Fruit fly (Drosophila melanogaster) whole organism, prepupa: ENCODE data around the gene CG18558.
A peak's percentile ranks its signal among the peaks of the same experiment; 100 is the strongest.

Experiments used
- Blimp-1 ChIP-seq: fragments of 200-800 bp; sonication (Bioruptor generic); optimal IDR thresholded peaks from 3 replicates; lab custom pipeline; 2017; ENCODE audit warnings: missing biosample characterization, missing genetic modification characterization, mild to moderate bottlenecking, moderate library complexity, missing genetic modification reagents
- CG10669 ChIP-seq: fragments of 200-800 bp; sonication (Bioruptor generic); optimal IDR thresholded peaks from 3 replicates; lab custom pipeline; 2018; ENCODE audit warnings: missing biosample characterization, mild to moderate bottlenecking, missing genetic modification characterization, moderate library complexity
- CG11294 ChIP-seq: fragments of 200-800 bp; sonication (Bioruptor generic); IDR thresholded peaks from 2 replicates; pipeline ENCODE4 v1.3.6; 2022; ENCODE audit warnings: missing biosample characterization, missing genetic modification characterization
- CG11762 ChIP-seq: fragments of 200-800 bp; sonication (Bioruptor generic); optimal IDR thresholded peaks from 3 replicates; lab custom pipeline; 2016; ENCODE audit warnings: missing biosample characterization, missing genetic modification characterization; ENCODE audit not compliant: insufficient read depth
- CG11902 ChIP-seq: fragments of 200-800 bp; sonication (Bioruptor generic); optimal IDR thresholded peaks from 3 replicates; lab custom pipeline; 2016; ENCODE audit warnings: missing biosample characterization, missing genetic modification characterization
- CG15336 ChIP-seq: fragments of 200-800 bp; sonication (Bioruptor generic); IDR thresholded peaks from 2 replicates; pipeline ENCODE4 v1.3.6; 2022; ENCODE audit warnings: missing biosample characterization, missing genetic modification characterization
- CG16779 ChIP-seq: fragments of 200-800 bp; sonication (Bioruptor generic); optimal IDR thresholded peaks from 3 replicates; lab custom pipeline; 2017; ENCODE audit warnings: missing biosample characterization, mild to moderate bottlenecking, missing genetic modification characterization
- CG3032 ChIP-seq: fragments of 200-800 bp; optimal IDR thresholded peaks from 2 replicates; lab custom pipeline; 2019; ENCODE audit warnings: missing biosample characterization, mild to moderate bottlenecking, missing genetic modification characterization, moderate library complexity
- CG31627 ChIP-seq: fragments of 200-800 bp; sonication (Bioruptor generic); optimal IDR thresholded peaks from 3 replicates; lab custom pipeline; 2016; ENCODE audit warnings: missing biosample characterization, missing genetic modification characterization
- CG34406 ChIP-seq: fragments of 200-800 bp; sonication (Bioruptor generic); optimal IDR thresholded peaks from 3 replicates; lab custom pipeline; 2016; ENCODE audit warnings: missing biosample characterization, missing genetic modification characterization
- CG3919 ChIP-seq: fragments of 200-800 bp; sonication (Bioruptor generic); optimal IDR thresholded peaks from 3 replicates; lab custom pipeline; 2016; ENCODE audit warnings: missing biosample characterization, missing genetic modification characterization
- CG4318 ChIP-seq: fragments of 200-800 bp; sonication (Bioruptor generic); optimal IDR thresholded peaks from 3 replicates; lab custom pipeline; 2017; ENCODE audit warnings: missing biosample characterization, mild to moderate bottlenecking, missing genetic modification characterization
- CG6276 ChIP-seq: fragments of 200-800 bp; sonication (Bioruptor generic); optimal IDR thresholded peaks from 2 replicates; lab custom pipeline; 2017; ENCODE audit warnings: missing biosample characterization, mild to moderate bottlenecking, missing genetic modification characterization
- CG6808 ChIP-seq: fragments of 200-800 bp; sonication (Bioruptor generic); optimal IDR thresholded peaks from 3 replicates; lab custom pipeline; 2017; ENCODE audit warnings: missing biosample characterization, missing genetic modification characterization, mild to moderate bottlenecking, moderate library complexity, missing genetic modification reagents
- CG6854 ChIP-seq: fragments of 200-800 bp; sonication (Bioruptor generic); optimal IDR thresholded peaks from 2 replicates; lab custom pipeline; 2017; ENCODE audit warnings: missing biosample characterization, mild to moderate bottlenecking, missing genetic modification characterization
- CG7368 ChIP-seq: fragments of 200-800 bp; sonication (Bioruptor generic); optimal IDR thresholded peaks from 3 replicates; lab custom pipeline; 2016; ENCODE audit warnings: missing biosample characterization, missing genetic modification characterization
- CG8119 ChIP-seq: fragments of 200-800 bp; sonication (Bioruptor generic); IDR thresholded peaks from 3 replicates; pipeline ENCODE4 v1.3.6; 2022; ENCODE audit warnings: missing biosample characterization, missing genetic modification characterization
- CG8319 ChIP-seq: fragments of 200-800 bp; sonication (Bioruptor generic); optimal IDR thresholded peaks from 3 replicates; lab custom pipeline; 2016; ENCODE audit warnings: missing biosample characterization, missing genetic modification characterization
- CG8632 ChIP-seq: fragments of 200-800 bp; sonication (Bioruptor generic); optimal IDR thresholded peaks from 3 replicates; lab custom pipeline; 2016; ENCODE audit warnings: missing biosample characterization, missing genetic modification characterization
- CG9139 ChIP-seq: fragments of 200-800 bp; sonication (Bioruptor generic); optimal IDR thresholded peaks from 3 replicates; lab custom pipeline; 2017; ENCODE audit warnings: missing biosample characterization, mild to moderate bottlenecking, missing genetic modification characterization
- Eip93F ChIP-seq: fragments of 200-800 bp; sonication (Bioruptor generic); optimal IDR thresholded peaks from 2 replicates; lab custom pipeline; 2016; ENCODE audit warnings: missing biosample characterization, mild to moderate bottlenecking, missing genetic modification characterization
- Ets21C ChIP-seq: fragments of 200-800 bp; sonication (Bioruptor generic); optimal IDR thresholded peaks from 3 replicates; lab custom pipeline; 2016; ENCODE audit warnings: missing biosample characterization, missing genetic modification characterization
- Hr38 ChIP-seq: sonication (Bioruptor generic); optimal IDR thresholded peaks from 2 replicates; lab custom pipeline; 2016; ENCODE audit warnings: missing biosample characterization, missing genetic modification characterization
- Hr39 ChIP-seq: fragments of 200-800 bp; sonication (Bioruptor generic); optimal IDR thresholded peaks from 2 replicates; lab custom pipeline; 2016; ENCODE audit warnings: missing biosample characterization, missing genetic modification characterization
- Hr4 ChIP-seq: fragments of 200-800 bp; sonication (Bioruptor generic); optimal IDR thresholded peaks from 3 replicates; lab custom pipeline; 2016; ENCODE audit warnings: missing biosample characterization, missing genetic modification characterization
- Lpt ChIP-seq: fragments of 200-800 bp; sonication (Bioruptor generic); optimal IDR thresholded peaks from 3 replicates; lab custom pipeline; 2016; ENCODE audit warnings: missing biosample characterization, missing genetic modification characterization
- Met ChIP-seq: fragments of 200-800 bp; sonication (Bioruptor generic); optimal IDR thresholded peaks from 3 replicates; lab custom pipeline; 2016; ENCODE audit warnings: missing biosample characterization, missing genetic modification characterization
- OdsH ChIP-seq: fragments of 200-800 bp; sonication (Bioruptor generic); optimal IDR thresholded peaks from 3 replicates; lab custom pipeline; 2016; ENCODE audit warnings: missing biosample characterization, missing genetic modification characterization
- Smox ChIP-seq: fragments of 200-800 bp; sonication (Bioruptor generic); optimal IDR thresholded peaks from 3 replicates; lab custom pipeline; 2016; ENCODE audit warnings: missing biosample characterization, missing genetic modification characterization
- Sox15 ChIP-seq: fragments of 200-800 bp; sonication (Bioruptor generic); optimal IDR thresholded peaks from 3 replicates; lab custom pipeline; 2016; ENCODE audit warnings: missing biosample characterization, missing genetic modification characterization
- acj6 ChIP-seq: fragments of 200-800 bp; sonication (Bioruptor generic); optimal IDR thresholded peaks from 3 replicates; lab custom pipeline; 2016; ENCODE audit warnings: missing biosample characterization, missing genetic modification characterization
- cyc ChIP-seq: fragments of 200-800 bp; sonication (Bioruptor generic); optimal IDR thresholded peaks from 3 replicates; lab custom pipeline; 2016; ENCODE audit warnings: missing biosample characterization, missing genetic modification characterization
- dac ChIP-seq: fragments of 200-800 bp; sonication (Bioruptor generic); optimal IDR thresholded peaks from 2 replicates; lab custom pipeline; 2017; ENCODE audit warnings: missing biosample characterization, mild to moderate bottlenecking, missing genetic modification characterization
- dsx ChIP-seq: fragments of 200-800 bp; optimal IDR thresholded peaks from 3 replicates; lab custom pipeline; 2019; ENCODE audit warnings: missing biosample characterization, mild to moderate bottlenecking, missing genetic modification characterization, moderate library complexity; ENCODE audit not compliant: poor library complexity, severe bottlenecking
- esn ChIP-seq: fragments of 200-800 bp; sonication (Bioruptor generic); optimal IDR thresholded peaks from 2 replicates; lab custom pipeline; 2016; ENCODE audit warnings: missing biosample characterization, mild to moderate bottlenecking, missing genetic modification characterization, moderate library complexity
- fd59A ChIP-seq: fragments of 200-800 bp; sonication (Bioruptor generic); optimal IDR thresholded peaks from 2 replicates; lab custom pipeline; 2017; ENCODE audit warnings: missing biosample characterization, mild to moderate bottlenecking, missing genetic modification characterization, missing genetic modification reagents
- fd85E ChIP-seq: fragments of 200-800 bp; sonication (Bioruptor generic); optimal IDR thresholded peaks from 3 replicates; lab custom pipeline; 2016; ENCODE audit warnings: missing biosample characterization, missing genetic modification characterization
- fkh ChIP-seq: fragments of 200-800 bp; sonication (Bioruptor generic); optimal IDR thresholded peaks from 3 replicates; lab custom pipeline; 2017; ENCODE audit warnings: missing biosample characterization, mild to moderate bottlenecking, missing genetic modification characterization, moderate library complexity
- lz ChIP-seq: fragments of 200-800 bp; sonication (Bioruptor generic); optimal IDR thresholded peaks from 3 replicates; lab custom pipeline; 2016; ENCODE audit warnings: missing biosample characterization, missing genetic modification characterization
- net ChIP-seq: fragments of 200-800 bp; sonication (Bioruptor generic); optimal IDR thresholded peaks from 3 replicates; lab custom pipeline; 2016; ENCODE audit warnings: missing biosample characterization, missing genetic modification characterization
- pdm3 ChIP-seq: fragments of 200-800 bp; sonication (Bioruptor generic); optimal IDR thresholded peaks from 3 replicates; lab custom pipeline; 2016; ENCODE audit warnings: missing biosample characterization, missing genetic modification characterization
- salr ChIP-seq, 2 experiments: fragments of 200-800 bp; sonication (Bioruptor generic); optimal IDR thresholded peaks; 3 replicates each; lab custom pipeline; 2016 to 2018; ENCODE audit warnings: missing biosample characterization in 2 of 2, missing genetic modification characterization in 2 of 2, mild to moderate bottlenecking in 1 of 2
- spab ChIP-seq: fragments of 200-800 bp; sonication (Bioruptor generic); optimal IDR thresholded peaks from 2 replicates; lab custom pipeline; 2017; ENCODE audit warnings: missing biosample characterization, mild to moderate bottlenecking, missing genetic modification characterization, missing genetic modification reagents
- ss ChIP-seq, 2 experiments: fragments of 200-800 bp; sonication (Bioruptor generic); optimal IDR thresholded peaks; 2 replicates in 1 of 2; 3 replicates in 1 of 2; lab custom pipeline; 2017 to 2018; ENCODE audit warnings: mild to moderate bottlenecking in 2 of 2, missing biosample characterization in 2 of 2, missing genetic modification characterization in 2 of 2, moderate library complexity in 1 of 2
- svp ChIP-seq: fragments of 200-800 bp; sonication (Bioruptor generic); peaks from one replicate; lab custom pipeline; 2016; ENCODE audit warnings: missing biosample characterization, missing genetic modification characterization
- topi ChIP-seq: fragments of 200-800 bp; sonication (Bioruptor generic); optimal IDR thresholded peaks from 3 replicates; lab custom pipeline; 2016; ENCODE audit warnings: missing biosample characterization, missing genetic modification characterization

Gene CG18558

DNA sequence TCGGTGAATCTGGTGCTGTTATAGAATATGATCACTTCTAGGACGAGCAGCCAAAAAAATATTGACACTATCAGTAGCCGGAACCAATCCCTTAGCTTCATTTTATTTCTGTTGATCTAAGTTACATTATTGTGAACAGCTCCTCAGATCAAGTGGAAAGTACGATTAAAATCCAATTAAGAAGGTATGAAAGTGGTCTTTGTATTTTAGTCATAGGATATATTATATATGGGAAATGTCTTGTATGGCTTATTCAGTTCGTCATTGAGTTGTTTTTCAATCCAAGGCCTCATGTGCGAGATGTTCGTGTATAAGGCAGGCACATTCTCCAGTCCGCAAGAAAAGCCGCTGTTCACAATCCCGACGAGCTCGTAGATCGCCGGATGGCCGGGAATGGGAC, at the start of gene CG18558:
CG18558 (minus strand) TSS at position 101 of the 400 bp plus-strand sequence.
- TF ChIP-seq svp (GFP tag; lab: Kevin White, UChicago) (no peak), topi (GFP tag; lab: Kevin White, UChicago) (no peak), CG16779 (tag; lab: Kevin White, UChicago) (no peak), Smox (GFP tag; lab: Kevin White, UChicago) (no peak), CG7368 (GFP tag; lab: Kevin White, UChicago) (no peak), CG6808 (GFP tag; lab: Kevin White, UChicago) (no peak), lz (GFP tag; lab: Kevin White, UChicago) (no peak)

DNA sequence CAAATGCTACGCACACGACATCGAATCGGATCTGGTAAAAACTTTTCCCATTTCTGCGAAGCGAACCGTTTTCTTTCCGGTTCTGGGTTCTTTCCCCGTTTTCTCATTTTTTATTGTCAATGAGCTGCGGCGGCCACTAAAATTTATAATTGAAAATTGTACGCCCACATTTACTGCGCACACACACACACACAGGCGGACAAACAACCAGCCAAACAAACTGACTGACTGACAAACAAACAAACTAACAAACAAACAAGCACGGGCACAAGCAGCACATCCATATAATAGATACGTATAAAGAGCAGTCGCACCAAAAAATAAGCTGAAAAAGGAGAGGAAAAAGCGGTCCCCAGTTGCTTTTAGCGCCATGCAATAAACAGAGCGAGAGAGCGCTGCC, 46.9 kb upstream of the CG18558 start:
- TF ChIP-seq fkh (GFP tag; lab: Kevin White, UChicago) (peak; percentile 61), CG8119 (GFP tag; lab: Robert Waterston, UW) (no peak)

dm6 chr2L:2888859-2889443, 44.6 kb upstream of the CG18558 start:
- TF ChIP-seq dac (GFP tag; lab: Kevin White, UChicago) (no peak), ss (GFP tag; optimal IDR thresholded peaks at IDR 0.05; lab: Kevin White, UChicago) (no peak), CG15336 (GFP tag; lab: Robert Waterston, UW) (no peak), CG10669 (GFP tag; lab: Kevin White, UChicago) (no peak), spab (GFP tag; lab: Kevin White, UChicago) (no peak), Lpt (GFP tag; lab: Kevin White, UChicago) (peak; percentile 14), CG8632 (no peak), CG7368 (GFP tag; lab: Kevin White, UChicago) (no peak), CG31627 (no peak), CG34406 (no peak), CG3919 (GFP tag; lab: Kevin White, UChicago) (peak; percentile 1), CG8119 (GFP tag; lab: Robert Waterston, UW) (no peak), dsx (GFP tag; lab: Kevin White, UChicago) (peak; percentile 39), pdm3 (no peak), fd85E (GFP tag; lab: Kevin White, UChicago) (no peak), salr (GFP tag; optimal IDR thresholded peaks at IDR 0.05; lab: Kevin White, UChicago) (no peak), cyc (no peak), CG11902 (GFP tag; lab: Kevin White, UChicago) (no peak), CG6854 (GFP tag; lab: Kevin White, UChicago) (no peak), acj6 (no peak), CG8319 (no peak), CG9139 (GFP tag; lab: Kevin White, UChicago) (no peak), Sox15 (GFP tag; lab: Kevin White, UChicago) (no peak), CG6808 (GFP tag; lab: Kevin White, UChicago) (no peak), Smox (GFP tag; lab: Kevin White, UChicago) (no peak), Hr39 (GFP tag; lab: Kevin White, UChicago) (no peak), Hr4 (GFP tag; lab: Kevin White, UChicago) (no peak), CG3032 (tag; lab: Kevin White, UChicago) (no peak), fd59A (GFP tag; lab: Kevin White, UChicago) (no peak), Hr38 (GFP tag; lab: Kevin White, UChicago) (no peak), CG11294 (GFP tag; lab: Robert Waterston, UW) (no peak), Met (peak; percentile 13), Blimp-1 (GFP tag; lab: Kevin White, UChicago) (peak; percentile 60), CG11762 (GFP tag; lab: Kevin White, UChicago) (no peak), esn (GFP tag; lab: Kevin White, UChicago) (no peak), OdsH (no peak), CG16779 (tag; lab: Kevin White, UChicago) (peak; percentile 45), topi (GFP tag; lab: Kevin White, UChicago) (no peak), CG6276 (GFP tag; lab: Kevin White, UChicago) (peak; percentile 63), net (GFP tag; lab: Kevin White, UChicago) (no peak), Eip93F (GFP tag; lab: Kevin White, UChicago) (no peak), Ets21C (GFP tag; lab: Kevin White, UChicago) (no peak), CG4318 (GFP tag; lab: Kevin White, UChicago) (no peak), fkh (GFP tag; lab: Kevin White, UChicago) (peak; percentile 47)
